Worm (Caenorhabditis elegans): Measurements from ENCODE around the gene sru-9.

Gene sru-9

ce11 chrIV:13639027-13639426 lies 50.2 kb downstream of the sru-9 start, which contains the start of gene ugt-22:
Gene ugt-22, plus strand, starts transcription at chrIV:13639260.
- no peak for TF ChIP-seq duxl-1 (tag; optimal IDR thresholded peaks at IDR 0.05; ENCODE audit: poor library complexity)
- TF ChIP-seq nhr-48 (tag; optimal IDR thresholded peaks at IDR 0.05), result no peak
- no peak for TF ChIP-seq ceh-62 (tag; optimal IDR thresholded peaks at IDR 0.05)
- no peak for TF ChIP-seq ama-1 (optimal IDR thresholded peaks at IDR 0.05)
- no peak for TF ChIP-seq aha-1 (tag)
- no peak for TF ChIP-seq daf-12 (tag; optimal IDR thresholded peaks at IDR 0.05)
- TF ChIP-seq ztf-7 (tag; optimal IDR thresholded peaks at IDR 0.05), result peak; percentile 31
- no peak for TF ChIP-seq daf-16 (GFP tag; optimal IDR thresholded peaks at IDR 0.05)
- peak; percentile 47 for TF ChIP-seq daf-16 (tag; optimal IDR thresholded peaks at IDR 0.05)
- TF ChIP-seq nhr-42 (GFP tag; IDR thresholded peaks at IDR 0.05), result no peak
- TF ChIP-seq madf-5 (GFP tag; IDR thresholded peaks at IDR 0.05), result no peak
- no peak for TF ChIP-seq ceh-32 (tag; optimal IDR thresholded peaks at IDR 0.05; ENCODE audit: poor library complexity)
- no peak for TF ChIP-seq mdl-1 (tag; optimal IDR thresholded peaks at IDR 0.05)
- TF ChIP-seq hmg-1.1 (GFP tag; IDR thresholded peaks at IDR 0.05), result no peak
- peak; percentile 83 for TF ChIP-seq pqm-1 (tag; optimal IDR thresholded peaks at IDR 0.05)
- no peak for TF ChIP-seq nhr-41 (GFP tag; IDR thresholded peaks at IDR 0.05)
- TF ChIP-seq unc-39 (tag; optimal IDR thresholded peaks at IDR 0.05), result no peak
- peak; percentile 5 for TF ChIP-seq nhr-77 (tag; optimal IDR thresholded peaks at IDR 0.05)
- peak; percentile 50 for TF ChIP-seq dmd-6 (GFP tag; IDR thresholded peaks at IDR 0.05)
- no peak for TF ChIP-seq fos-1 (tag; optimal IDR thresholded peaks at IDR 0.05)
- no peak for TF ChIP-seq nhr-28 (tag; optimal IDR thresholded peaks at IDR 0.05)
- TF ChIP-seq jun-1 (tag; optimal IDR thresholded peaks at IDR 0.05), result no peak
- no peak for TF ChIP-seq mxl-2 (GFP tag; conservative IDR thresholded peaks at IDR 0.05)
- no peak for TF ChIP-seq mdt-29 (GFP tag; IDR thresholded peaks at IDR 0.05)
- TF ChIP-seq tag-97 (GFP tag; IDR thresholded peaks at IDR 0.05), result no peak
- no peak for TF ChIP-seq snpc-1.2 (GFP tag; IDR thresholded peaks at IDR 0.05)
- TF ChIP-seq dve-1 (tag; optimal IDR thresholded peaks at IDR 0.05; ENCODE audit: insufficient read depth), result peak; percentile 37
